Fruit fly (Drosophila melanogaster) whole organism, adult: Measurements from ENCODE around the gene Cypl.
A peak's percentile ranks its signal among the peaks of the same experiment; 100 is the strongest.

ENCODE experiments used
- CG12768 ChIP-seq: fragments of 200-800 bp; sonication (Bioruptor generic); optimal IDR thresholded peaks from 2 replicates; lab custom pipeline; 2017; ENCODE audit warnings: missing biosample characterization, missing genetic modification characterization, mild to moderate bottlenecking, moderate library complexity, missing genetic modification reagents
- CG14711 ChIP-seq: fragments of 200-800 bp; sonication (Bioruptor generic); optimal IDR thresholded peaks from 2 replicates; lab custom pipeline; 2018; ENCODE audit warnings: missing biosample characterization, mild to moderate bottlenecking, missing genetic modification characterization, moderate library complexity
- CG1620 ChIP-seq: fragments of 200-800 bp; sonication (Bioruptor generic); optimal IDR thresholded peaks from 2 replicates; lab custom pipeline; 2016; ENCODE audit warnings: missing biosample characterization, missing genetic modification characterization
- CG5204 ChIP-seq: fragments of 200-800 bp; sonication (Bioruptor generic); optimal IDR thresholded peaks from 2 replicates; lab custom pipeline; 2016; ENCODE audit warnings: missing biosample characterization, missing genetic modification characterization
- Hr96 ChIP-seq: fragments of 200-800 bp; sonication (Bioruptor generic); optimal IDR thresholded peaks from 2 replicates; lab custom pipeline; 2016; ENCODE audit warnings: missing biosample characterization, missing genetic modification characterization
- Mnt ChIP-seq: fragments of 200-800 bp; sonication (Bioruptor generic); optimal IDR thresholded peaks from 2 replicates; lab custom pipeline; 2016; ENCODE audit warnings: missing biosample characterization, mild to moderate bottlenecking, missing genetic modification characterization
- bab1 ChIP-seq: fragments of 200-800 bp; sonication (Bioruptor generic); optimal IDR thresholded peaks from 3 replicates; lab custom pipeline; 2019; ENCODE audit warnings: missing biosample characterization, mild to moderate bottlenecking, missing genetic modification characterization, moderate library complexity
- kay ChIP-seq: fragments of 200-800 bp; sonication (Bioruptor generic); peaks from one replicate; lab custom pipeline; 2016; ENCODE audit warnings: missing biosample characterization, missing genetic modification characterization, borderline replicate concordance
- tj ChIP-seq: fragments of 200-800 bp; sonication (Bioruptor generic); optimal IDR thresholded peaks from 3 replicates; lab custom pipeline; 2017; ENCODE audit warnings: missing biosample characterization, mild to moderate bottlenecking, missing genetic modification characterization, moderate library complexity

DNA sequence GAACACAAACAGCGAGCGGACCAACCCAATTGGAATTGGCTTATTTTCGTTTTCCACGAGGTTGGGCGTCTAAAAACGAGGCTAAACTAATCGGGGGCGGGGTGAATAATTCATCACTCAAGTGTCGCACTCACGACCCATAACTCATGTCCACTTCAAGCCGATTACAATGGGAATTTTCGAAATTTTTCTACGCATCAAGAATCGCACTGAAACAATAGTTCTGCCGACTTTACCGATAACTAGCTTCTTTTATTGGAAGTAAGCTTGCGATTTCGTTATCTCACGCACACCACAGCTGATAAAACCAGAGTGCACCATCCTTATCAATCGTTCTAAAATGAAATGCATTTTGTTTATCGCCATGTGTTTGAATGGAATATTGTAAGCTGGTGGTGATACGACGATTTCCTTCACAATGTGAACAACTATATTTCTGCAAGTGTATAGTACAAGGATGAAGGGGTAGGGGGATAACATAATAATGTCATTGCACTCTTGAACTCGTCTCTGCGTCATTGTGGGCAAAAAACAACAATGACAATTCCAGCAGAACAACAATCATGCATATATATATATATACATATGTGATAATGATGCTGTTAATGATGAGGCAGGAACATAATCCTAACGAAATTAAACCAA is 16.8 kb upstream of the Cypl start:
- no peak for TF ChIP-seq CG5204 (GFP tag; lab: Kevin White, UChicago)
- TF ChIP-seq CG14711 (tag; lab: Kevin White, UChicago): no peak
- TF ChIP-seq kay (GFP tag; lab: Kevin White, UChicago): no peak
- TF ChIP-seq Mnt (GFP tag; lab: Kevin White, UChicago): peak; percentile 45
- no peak for TF ChIP-seq CG1620 (GFP tag; lab: Kevin White, UChicago)
- TF ChIP-seq Hr96: no peak
- no peak for TF ChIP-seq bab1 (GFP tag; lab: Kevin White, UChicago)
- peak; percentile 3 for TF ChIP-seq CG12768 (GFP tag; lab: Kevin White, UChicago)
- TF ChIP-seq tj (GFP tag; lab: Kevin White, UChicago): no peak
